Fruit fly (Drosophila melanogaster) whole organism, embryonic: ENCODE results near the gene Cp16.

Experiments
- Abd-B ChIP-seq: fragments of 200-800 bp; sonication (Bioruptor generic); optimal IDR thresholded peaks from 2 replicates; lab custom pipeline; 2018; ENCODE audit warnings: missing biosample characterization, mild to moderate bottlenecking, missing genetic modification characterization, moderate library complexity
- B-H2 ChIP-seq: fragments of 200-800 bp; sonication (Bioruptor generic); optimal IDR thresholded peaks from 2 replicates; lab custom pipeline; 2018; ENCODE audit warnings: missing biosample characterization, mild to moderate bottlenecking, missing genetic modification characterization
- BtbVII ChIP-seq: fragments of 200-800 bp; sonication (Bioruptor generic); optimal IDR thresholded peaks from 3 replicates; lab custom pipeline; 2017; ENCODE audit warnings: missing biosample characterization, mild to moderate bottlenecking, missing genetic modification characterization
- CG10565 ChIP-seq: fragments of 200-800 bp; sonication (Bioruptor generic); optimal IDR thresholded peaks from 3 replicates; lab custom pipeline; 2016; ENCODE audit warnings: missing biosample characterization, mild to moderate bottlenecking, missing genetic modification characterization
- CG10654 ChIP-seq: fragments of 200-800 bp; sonication (Bioruptor generic); optimal IDR thresholded peaks from 2 replicates; lab custom pipeline; 2016; ENCODE audit warnings: missing biosample characterization, missing genetic modification characterization
- CG10959 ChIP-seq: fragments of 200-800 bp; sonication (Bioruptor generic); IDR thresholded peaks from 2 replicates; pipeline ENCODE4 v1.3.6; 2022; ENCODE audit warnings: missing biosample characterization, missing genetic modification characterization
- CG14965 ChIP-seq: fragments of 200-800 bp; sonication (Bioruptor generic); optimal IDR thresholded peaks from 2 replicates; lab custom pipeline; 2016; ENCODE audit warnings: missing biosample characterization, missing genetic modification characterization, borderline replicate concordance
- CG15696 ChIP-seq: fragments of 200-800 bp; sonication (Bioruptor generic); optimal IDR thresholded peaks from 2 replicates; lab custom pipeline; 2019; ENCODE audit warnings: missing biosample characterization, mild to moderate bottlenecking, missing genetic modification characterization, moderate library complexity
- CG17328 ChIP-seq: fragments of 200-800 bp; sonication (Bioruptor generic); IDR thresholded peaks from 2 replicates; pipeline ENCODE4 v1.3.6; 2022; ENCODE audit warnings: missing biosample characterization, missing genetic modification characterization
- CG17359 ChIP-seq: fragments of 200-800 bp; sonication (Bioruptor generic); optimal IDR thresholded peaks from 3 replicates; lab custom pipeline; 2018; ENCODE audit warnings: missing biosample characterization, mild to moderate bottlenecking, missing genetic modification characterization, moderate library complexity
- CG2199 ChIP-seq: fragments of 200-800 bp; sonication (Bioruptor generic); IDR thresholded peaks from 3 replicates; pipeline ENCODE4 v1.3.6; 2022; ENCODE audit warnings: missing biosample characterization, missing genetic modification characterization
- CG34422 ChIP-seq: fragments of 200-800 bp; sonication (Bioruptor generic); IDR thresholded peaks from 3 replicates; pipeline ENCODE4 v1.3.6; 2022; ENCODE audit warnings: missing biosample characterization, missing genetic modification characterization
- CG4707 ChIP-seq: fragments of 200-800 bp; sonication (Bioruptor generic); optimal IDR thresholded peaks from 2 replicates; lab custom pipeline; 2018; ENCODE audit warnings: missing biosample characterization, mild to moderate bottlenecking, missing genetic modification characterization, moderate library complexity
- CG5245 ChIP-seq: fragments of 200-800 bp; sonication (Bioruptor generic); optimal IDR thresholded peaks from 3 replicates; lab custom pipeline; 2016; ENCODE audit warnings: missing biosample characterization, missing genetic modification characterization
- CG6683 ChIP-seq: fragments of 200-800 bp; sonication (Bioruptor generic); optimal IDR thresholded peaks from 2 replicates; lab custom pipeline; 2017; ENCODE audit warnings: missing biosample characterization, mild to moderate bottlenecking, missing genetic modification characterization, missing genetic modification reagents
- CG7963 ChIP-seq: fragments of 200-800 bp; sonication (Bioruptor generic); IDR thresholded peaks from 3 replicates; pipeline ENCODE4 v1.3.6; 2022; ENCODE audit warnings: missing biosample characterization, missing genetic modification characterization; ENCODE audit not compliant: partially characterized antibody
- CG8359 ChIP-seq: fragments of 200-800 bp; sonication (Bioruptor generic); optimal IDR thresholded peaks from 2 replicates; lab custom pipeline; 2017; ENCODE audit warnings: missing biosample characterization, mild to moderate bottlenecking, missing genetic modification characterization, borderline replicate concordance
- CG8924 ChIP-seq: fragments of 200-800 bp; optimal IDR thresholded peaks from 3 replicates; lab custom pipeline; 2019; ENCODE audit warnings: missing biosample characterization, mild to moderate bottlenecking, missing genetic modification characterization, moderate library complexity
- CHES-1-like ChIP-seq: fragments of 200-800 bp; sonication (Bioruptor generic); optimal IDR thresholded peaks from 2 replicates; lab custom pipeline; 2016; ENCODE audit warnings: missing biosample characterization, missing genetic modification characterization
- D ChIP-seq, 2 experiments: fragments of 200-800 bp in 1 of 2; fragments of >200 bp in 1 of 2; sonication (Bioruptor generic) in 1 of 2; optimal IDR thresholded peaks; 2 replicates in 1 of 2; 3 replicates in 1 of 2; lab custom pipeline; 2017; ENCODE audit warnings: mild to moderate bottlenecking in 1 of 2, missing biosample characterization in 1 of 2, missing genetic modification characterization in 1 of 2, missing genetic modification reagents in 1 of 2
- Dad ChIP-seq: fragments of 200-800 bp; sonication (Bioruptor generic); optimal IDR thresholded peaks from 3 replicates; lab custom pipeline; 2016; ENCODE audit warnings: missing biosample characterization, missing genetic modification characterization
- Dip2 ChIP-seq: fragments of 200-800 bp; sonication (Bioruptor generic); IDR thresholded peaks from 2 replicates; pipeline ENCODE4 v1.3.6; 2022; ENCODE audit warnings: missing biosample characterization, missing genetic modification characterization
- Doc2 ChIP-seq: fragments of 200-800 bp; sonication (Bioruptor generic); IDR thresholded peaks from 2 replicates; pipeline ENCODE4 v1.3.6; 2022; ENCODE audit warnings: missing biosample characterization, missing genetic modification characterization
- Doc3 ChIP-seq: fragments of 200-800 bp; sonication (Bioruptor generic); IDR thresholded peaks from 3 replicates; pipeline ENCODE4 v1.3.6; 2022; ENCODE audit warnings: missing biosample characterization, missing genetic modification characterization; ENCODE audit not compliant: partially characterized antibody
- Dp ChIP-seq: fragments of 200-800 bp; sonication (Bioruptor generic); optimal IDR thresholded peaks from 2 replicates; lab custom pipeline; 2018; ENCODE audit warnings: missing biosample characterization, mild to moderate bottlenecking, missing genetic modification characterization, moderate library complexity
- E2f1 ChIP-seq: fragments of 200-800 bp; sonication (Bioruptor generic); IDR thresholded peaks from 2 replicates; pipeline ENCODE4 v1.3.6; 2022; ENCODE audit warnings: missing biosample characterization, missing genetic modification characterization
- Elba2 ChIP-seq: fragments of 200-800 bp; sonication (Bioruptor generic); optimal IDR thresholded peaks from 3 replicates; lab custom pipeline; 2016; ENCODE audit warnings: missing biosample characterization, missing genetic modification characterization
- H2.0 ChIP-seq: fragments of 200-800 bp; sonication (Bioruptor generic); IDR thresholded peaks from 2 replicates; pipeline ENCODE4 v1.3.6; 2022; ENCODE audit warnings: missing biosample characterization, missing genetic modification characterization
- HLH4C ChIP-seq: fragments of 200-800 bp; sonication (Bioruptor generic); IDR thresholded peaks from 3 replicates; pipeline ENCODE4 v1.3.6; 2022; ENCODE audit warnings: missing biosample characterization, missing genetic modification characterization; ENCODE audit not compliant: partially characterized antibody
- HmgZ ChIP-seq: fragments of 200-800 bp; sonication (Bioruptor generic); optimal IDR thresholded peaks from 2 replicates; lab custom pipeline; 2018; ENCODE audit warnings: missing biosample characterization, mild to moderate bottlenecking, missing genetic modification characterization
- Optix ChIP-seq: fragments of 200-800 bp; sonication (Bioruptor generic); IDR thresholded peaks from 3 replicates; pipeline ENCODE4 v1.3.6; 2022; ENCODE audit warnings: missing biosample characterization, missing genetic modification characterization
- Sry-β ChIP-seq: fragments of 200-800 bp; sonication (Bioruptor generic); optimal IDR thresholded peaks from 2 replicates; lab custom pipeline; 2018; ENCODE audit warnings: missing biosample characterization, mild to moderate bottlenecking, missing genetic modification characterization, moderate library complexity
- corto ChIP-seq: fragments of 200-800 bp; sonication (Bioruptor generic); optimal IDR thresholded peaks from 2 replicates; lab custom pipeline; 2016; ENCODE audit warnings: missing biosample characterization, mild to moderate bottlenecking, missing genetic modification characterization, moderate library complexity
- crc ChIP-seq: fragments of 200-800 bp; sonication (Bioruptor generic); optimal IDR thresholded peaks from 2 replicates; lab custom pipeline; 2016; ENCODE audit warnings: missing biosample characterization, missing genetic modification characterization
- dan ChIP-seq: fragments of 200-800 bp; sonication (Bioruptor generic); IDR thresholded peaks from 2 replicates; pipeline ENCODE4 v1.3.6; 2022; ENCODE audit warnings: missing biosample characterization, missing genetic modification characterization
- gcm ChIP-seq: fragments of 200-800 bp; sonication (Bioruptor generic); optimal IDR thresholded peaks from 2 replicates; lab custom pipeline; 2019; ENCODE audit warnings: missing biosample characterization, mild to moderate bottlenecking, missing genetic modification characterization, moderate library complexity
- kah ChIP-seq: fragments of 200-800 bp; sonication (Bioruptor generic); optimal IDR thresholded peaks from 2 replicates; lab custom pipeline; 2018; ENCODE audit warnings: missing biosample characterization, mild to moderate bottlenecking, missing genetic modification characterization
- kay ChIP-seq: fragments of 200-800 bp; sonication (Bioruptor generic); optimal IDR thresholded peaks from 2 replicates; lab custom pipeline; 2016; ENCODE audit warnings: missing biosample characterization, missing genetic modification characterization
- ken ChIP-seq: fragments of 200-800 bp; sonication (Bioruptor generic); IDR thresholded peaks from 3 replicates; pipeline ENCODE4 v1.3.6; 2022; ENCODE audit warnings: missing biosample characterization, missing genetic modification characterization
- nerfin-2 ChIP-seq: fragments of 200-800 bp; sonication (Bioruptor generic); IDR thresholded peaks from 2 replicates; pipeline ENCODE4 v1.3.6; 2022; ENCODE audit warnings: missing biosample characterization, missing genetic modification characterization; ENCODE audit not compliant: partially characterized antibody
- pan ChIP-seq, 4 experiments: fragments of >200 bp in 3 of 4; fragments of 200-800 bp in 1 of 4; sonication (Bioruptor generic) in 1 of 4; optimal IDR thresholded peaks in 3 of 4; IDR thresholded peaks in 1 of 4; 2 replicates each; pipeline versions ENCODE4 v1.3.6 to Lab custom; 2017 to 2022; ENCODE audit warnings: missing biosample characterization in 2 of 4, missing genetic modification characterization in 2 of 4, mixed read lengths in 1 of 4
- prd ChIP-seq, 3 experiments: fragments of >200 bp in 2 of 3; fragments of 200-800 bp in 1 of 3; sonication (Bioruptor generic) in 1 of 3; optimal IDR thresholded peaks in 2 of 3; IDR thresholded peaks in 1 of 3; 2 replicates in 2 of 3; 3 replicates in 1 of 3; pipeline versions ENCODE4 v1.3.6 to Lab custom; 2017 to 2022; ENCODE audit warnings: missing biosample characterization in 1 of 3, missing genetic modification characterization in 1 of 3
- stwl ChIP-seq: fragments of 200-800 bp; sonication (Bioruptor generic); optimal IDR thresholded peaks from 3 replicates; lab custom pipeline; 2018; ENCODE audit warnings: missing biosample characterization, mild to moderate bottlenecking, missing genetic modification characterization, moderate library complexity
- tll ChIP-seq, 2 experiments: fragments of 200-800 bp in 1 of 2; fragments of >200 bp in 1 of 2; sonication (Bioruptor generic) in 1 of 2; optimal IDR thresholded peaks; 2 replicates each; lab custom pipeline; 2017 to 2019; ENCODE audit warnings: missing biosample characterization in 2 of 2, missing genetic modification characterization in 2 of 2, mild to moderate bottlenecking in 1 of 2, moderate library complexity in 1 of 2
- toy ChIP-seq: fragments of 200-800 bp; sonication (Bioruptor generic); IDR thresholded peaks from 2 replicates; pipeline ENCODE4 v1.3.6; 2022; ENCODE audit warnings: missing biosample characterization, missing genetic modification characterization
- trh ChIP-seq: fragments of 200-800 bp; sonication (Bioruptor generic); optimal IDR thresholded peaks from 2 replicates; lab custom pipeline; 2016; ENCODE audit warnings: missing biosample characterization, missing genetic modification characterization
- vnd ChIP-seq: fragments of 200-800 bp; sonication (Bioruptor generic); IDR thresholded peaks from 3 replicates; pipeline ENCODE4 v1.3.6; 2022; ENCODE audit warnings: missing biosample characterization, missing genetic modification characterization; ENCODE audit not compliant: partially characterized antibody

Cp16 gene

dm6 chr3L:8700643-8701208 lies 31.0 kb upstream of the Cp16 start (continued):
- TF ChIP-seq Abd-B (GFP tag; lab: Kevin White, UChicago) (peak; percentile 77), crc (GFP tag; lab: Kevin White, UChicago) (peak; percentile 73), CHES-1-like (peak; percentile 79), CG2199 (no peak), CG10959 (GFP tag; lab: Robert Waterston, UW) (peak; percentile 44), Dip2 (GFP tag; lab: Robert Waterston, UW) (peak; percentile 24; the same call in 1 of the 2 replicates), corto (GFP tag; lab: Kevin White, UChicago) (peak; percentile 52), kay (peak; percentile 72), Doc2 (no peak), nerfin-2 (no peak), ken (GFP tag; lab: Robert Waterston, UW) (peak; percentile 60; the same call in 1 of the 3 replicates), CG14965 (peak; percentile 34), CG34422 (GFP tag; lab: Robert Waterston, UW) (peak; percentile 70), kah (GFP tag; lab: Kevin White, UChicago) (no peak), Dp (GFP tag; lab: Kevin White, UChicago) (no peak), E2f1 (GFP tag; lab: Robert Waterston, UW) (peak; percentile 74), CG8359 (GFP tag; lab: Kevin White, UChicago) (peak; percentile 46), D (optimal IDR thresholded peaks at IDR 0.05; lab: Kevin White, UChicago) (no peak), D (GFP tag; optimal IDR thresholded peaks at IDR 0.05; lab: Kevin White, UChicago) (peak; percentile 43), CG17359 (peak; percentile 74), BtbVII (GFP tag; lab: Kevin White, UChicago) (peak; percentile 86), Doc3 (GFP tag; lab: Robert Waterston, UW) (no peak), CG10654 (peak; percentile 69), CG4707 (GFP tag; lab: Kevin White, UChicago) (no peak), CG10565 (no peak), pan (optimal IDR thresholded peaks at IDR 0.05; lab: Kevin White, UChicago) (no peak), pan (GFP tag; optimal IDR thresholded peaks at IDR 0.05 in 1 of 2, IDR thresholded peaks at IDR 0.05 in 1 of 2) (peak in 1 of 2 experiments; percentile 75), toy (peak; percentile 57; the same call in 1 of the 2 replicates), CG7963 (GFP tag; lab: Robert Waterston, UW) (no peak), Dad (peak; percentile 30), trh (GFP tag; lab: Kevin White, UChicago) (peak; percentile 7), CG6683 (GFP tag; lab: Kevin White, UChicago) (peak; percentile 55), Sry-β (GFP tag; lab: Kevin White, UChicago) (no peak), vnd (GFP tag; lab: Robert Waterston, UW) (no peak), CG8924 (tag; lab: Kevin White, UChicago) (peak; percentile 87), Elba2 (no peak), Optix (GFP tag; lab: Robert Waterston, UW) (peak; percentile 49; the same call in 1 of the 3 replicates), HLH4C (no peak), tll (GFP tag; optimal IDR thresholded peaks at IDR 0.05; lab: Kevin White, UChicago) (no peak), HmgZ (peak; percentile 64), CG17328 (GFP tag; lab: Robert Waterston, UW) (no peak; the same call in 1 of the 2 replicates), B-H2 (GFP tag; lab: Kevin White, UChicago) (no peak), stwl (tag; lab: Kevin White, UChicago) (no peak), H2.0 (GFP tag; lab: Robert Waterston, UW) (peak; percentile 53), gcm (GFP tag; lab: Kevin White, UChicago) (peak; percentile 63), CG5245 (GFP tag; lab: Kevin White, UChicago) (peak; percentile 50), CG15696 (no peak), dan (no peak), prd (optimal IDR thresholded peaks at IDR 0.05; lab: Kevin White, UChicago) (no peak), prd (GFP tag; IDR thresholded peaks at IDR 0.05; lab: Robert Waterston, UW) (peak; percentile 85)
